Worm (Caenorhabditis elegans): Measurements from ENCODE around the gene hsp-25.

DNA sequence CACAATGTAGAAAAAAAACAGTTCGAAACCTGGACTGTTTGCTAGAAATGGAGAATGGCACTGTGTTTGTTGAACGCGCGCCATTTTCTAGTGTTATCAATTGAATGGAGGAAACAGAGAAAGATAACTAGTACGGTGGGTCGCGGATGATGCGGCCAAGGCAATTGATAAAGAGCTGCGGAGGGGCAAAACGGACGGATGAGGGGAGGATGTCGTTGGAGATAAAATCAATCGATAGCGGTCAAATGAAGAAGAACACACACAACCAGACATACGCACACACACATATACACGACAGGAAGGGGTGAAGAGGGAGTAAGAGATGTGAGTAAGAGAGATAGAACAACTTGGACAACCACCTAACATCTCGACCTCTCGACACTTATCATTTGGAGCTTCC lies 10.6 kb upstream of the hsp-25 start:
- TF ChIP-seq nhr-11 (tag; optimal IDR thresholded peaks at IDR 0.05), result no peak
- TF ChIP-seq nhr-25 (tag; optimal IDR thresholded peaks at IDR 0.05), result no peak
- no peak for TF ChIP-seq pha-4 (tag; optimal IDR thresholded peaks at IDR 0.05)
- TF ChIP-seq fkh-10 (GFP tag; optimal IDR thresholded peaks at IDR 0.05), result no peak
- no peak for TF ChIP-seq nhr-237 (tag; optimal IDR thresholded peaks at IDR 0.05)
- TF ChIP-seq unc-62 (GFP tag; optimal IDR thresholded peaks at IDR 0.05), result no peak
- no peak for TF ChIP-seq zag-1 (tag; optimal IDR thresholded peaks at IDR 0.05)
- no peak for TF ChIP-seq fos-1 (tag; optimal IDR thresholded peaks at IDR 0.05)
- TF ChIP-seq ama-1 (optimal IDR thresholded peaks at IDR 0.05), result no peak
- TF ChIP-seq nhr-76 (tag; optimal IDR thresholded peaks at IDR 0.05), result no peak
- TF ChIP-seq pqm-1 (tag; optimal IDR thresholded peaks at IDR 0.05), result no peak
- no peak for TF ChIP-seq elt-1 (tag; optimal IDR thresholded peaks at IDR 0.05)
- no peak for TF ChIP-seq R02D3.7 (tag; optimal IDR thresholded peaks at IDR 0.05)
- TF ChIP-seq unc-39 (tag; optimal IDR thresholded peaks at IDR 0.05), result no peak

Measured in whole organism, L3 larva.